Worm (Caenorhabditis elegans) whole organism, L1 larva: ENCODE measurements around the gene C24H11.5.

Experiments
- C16A3.4 ChIP-seq: fragments of 150-350 bp; optimal IDR thresholded peaks from 2 replicates; lab custom pipeline; 2014; ENCODE audit warnings: missing biosample characterization, missing genetic modification characterization
- F16B12.6 ChIP-seq: fragments of 150-350 bp; optimal IDR thresholded peaks from 2 replicates; lab custom pipeline; 2014; ENCODE audit warnings: missing biosample characterization, missing genetic modification characterization
- Y116A8C.19 ChIP-seq: sonication (generic microtip); optimal IDR thresholded peaks from 2 replicates; lab custom pipeline; 2016; ENCODE audit warnings: missing compliant biosample characterization, missing genetic modification characterization, borderline replicate concordance
- aha-1 ChIP-seq: fragments of 150-350 bp; optimal IDR thresholded peaks from 2 replicates; lab custom pipeline; 2014; ENCODE audit warnings: missing biosample characterization, missing genetic modification characterization
- alr-1 ChIP-seq: fragments of 200-800 bp; sonication (Bioruptor generic); optimal IDR thresholded peaks from 2 replicates; lab custom pipeline; 2018; ENCODE audit warnings: borderline replicate concordance, mild to moderate bottlenecking, missing genetic modification characterization, missing compliant biosample characterization
- ama-1 ChIP-seq: fragments of 150-350 bp; optimal IDR thresholded peaks from 2 replicates; lab custom pipeline; 2014
- blmp-1 ChIP-seq: fragments of 150-350 bp; optimal IDR thresholded peaks from 2 replicates; lab custom pipeline; 2014; ENCODE audit warnings: missing biosample characterization, missing genetic modification characterization
- ceh-8 ChIP-seq: fragments of 200-800 bp; sonication (Bioruptor generic); optimal IDR thresholded peaks from 2 replicates; lab custom pipeline; 2018; ENCODE audit warnings: mild to moderate bottlenecking, missing genetic modification characterization, moderate library complexity, missing compliant biosample characterization
- ceh-88 ChIP-seq: fragments of 200-800 bp; sonication (Bioruptor generic); IDR thresholded peaks from 2 replicates; pipeline ENCODE4 v1.3.6; 2022; ENCODE audit warnings: missing genetic modification characterization, missing compliant biosample characterization
- ceh-90 ChIP-seq: sonication (generic microtip); optimal IDR thresholded peaks from 2 replicates; lab custom pipeline; 2016; ENCODE audit warnings: missing genetic modification characterization, missing compliant biosample characterization
- ces-1 ChIP-seq: fragments of 150-350 bp; optimal IDR thresholded peaks from 2 replicates; lab custom pipeline; 2014; ENCODE audit warnings: missing biosample characterization, missing genetic modification reagents, missing genetic modification characterization
- dpl-1 ChIP-seq, 3 experiments: fragments of 150-350 bp in 2 of 3; sonication (generic microtip) in 1 of 3; optimal IDR thresholded peaks; 2 replicates each; lab custom pipeline; 2014 to 2017; ENCODE audit warnings: missing biosample characterization in 3 of 3, missing genetic modification characterization in 3 of 3, missing genetic modification reagents in 3 of 3
- efl-1 ChIP-seq, 4 experiments: fragments of 150-350 bp; optimal IDR thresholded peaks in 3 of 4; peaks in 1 of 4; 1 replicate in 1 of 4; 2 replicates in 3 of 4; lab custom pipeline; 2014; ENCODE audit warnings: missing biosample characterization in 2 of 4, missing genetic modification characterization in 2 of 4, missing genetic modification reagents in 2 of 4
- egl-13 ChIP-seq: sonication (generic microtip); optimal IDR thresholded peaks from 2 replicates; lab custom pipeline; 2016; ENCODE audit warnings: missing genotype, missing genetic modification reagents, missing genetic modification characterization, missing compliant biosample characterization
- elt-3 ChIP-seq, 6 experiments: fragments of 150-350 bp in 1 of 6; sonication (generic microtip); optimal IDR thresholded peaks; 2 replicates each; lab custom pipeline; 2017 to 2018; ENCODE audit warnings: missing biosample characterization in 6 of 6, missing genetic modification characterization in 6 of 6, inconsistent platforms in 1 of 6
- fkh-8 ChIP-seq: sonication (generic microtip); optimal IDR thresholded peaks from 2 replicates; lab custom pipeline; 2016; ENCODE audit warnings: mild to moderate bottlenecking, missing genetic modification characterization, missing compliant biosample characterization
- fos-1 ChIP-seq: fragments of 150-350 bp; optimal IDR thresholded peaks from 2 replicates; lab custom pipeline; 2014; ENCODE audit warnings: missing biosample characterization, missing genetic modification characterization
- grh-1 ChIP-seq: fragments of 200-800 bp; sonication (Bioruptor generic); IDR thresholded peaks from 2 replicates; pipeline ENCODE4 v1.3.6; 2022; ENCODE audit warnings: missing genetic modification reagents, missing genetic modification characterization, missing compliant biosample characterization
- hlh-17 ChIP-seq: fragments of 200-800 bp; sonication (Bioruptor generic); optimal IDR thresholded peaks from 2 replicates; lab custom pipeline; 2018; ENCODE audit warnings: missing genetic modification characterization, mild to moderate bottlenecking, missing compliant biosample characterization, moderate library complexity, borderline replicate concordance
- hlh-4 ChIP-seq: sonication (generic microtip); optimal IDR thresholded peaks from 2 replicates; lab custom pipeline; 2016; ENCODE audit warnings: mild to moderate bottlenecking, missing genetic modification characterization, missing compliant biosample characterization
- lin-14 ChIP-seq: fragments of 200-800 bp; sonication (Bioruptor generic); optimal IDR thresholded peaks from 2 replicates; lab custom pipeline; 2018; ENCODE audit warnings: mild to moderate bottlenecking, missing genetic modification characterization, moderate library complexity, missing compliant biosample characterization
- lin-15B ChIP-seq: fragments of 150-350 bp; sonication (generic microtip); optimal IDR thresholded peaks from 3 replicates; lab custom pipeline; 2014; ENCODE audit warnings: missing biosample characterization, missing genetic modification characterization
- lir-3 ChIP-seq: sonication (generic microtip); optimal IDR thresholded peaks from 2 replicates; lab custom pipeline; 2016; ENCODE audit warnings: mild to moderate bottlenecking, missing genetic modification characterization, moderate library complexity, missing compliant biosample characterization; ENCODE audit not compliant: poor library complexity
- lsy-2 ChIP-seq, 2 experiments: fragments of 150-350 bp; optimal IDR thresholded peaks; 2 replicates each; lab custom pipeline; 2014; ENCODE audit warnings: missing biosample characterization in 2 of 2, missing genetic modification characterization in 2 of 2
- mef-2 ChIP-seq: fragments of 150-350 bp; optimal IDR thresholded peaks from 2 replicates; lab custom pipeline; 2014; ENCODE audit warnings: missing biosample characterization, missing genetic modification characterization
- mep-1 ChIP-seq: fragments of 150-350 bp; optimal IDR thresholded peaks from 2 replicates; lab custom pipeline; 2014; ENCODE audit warnings: missing biosample characterization, missing genetic modification characterization
- nhr-11 ChIP-seq: fragments of 150-350 bp; optimal IDR thresholded peaks from 2 replicates; lab custom pipeline; 2014; ENCODE audit warnings: missing biosample characterization, missing genetic modification characterization
- nhr-12 ChIP-seq: sonication (generic microtip); optimal IDR thresholded peaks from 2 replicates; lab custom pipeline; 2017; ENCODE audit warnings: missing biosample characterization, missing genetic modification characterization
- nhr-20 ChIP-seq: sonication (generic microtip); optimal IDR thresholded peaks from 2 replicates; lab custom pipeline; 2016; ENCODE audit warnings: mild to moderate bottlenecking, missing genetic modification characterization, missing compliant biosample characterization
- nhr-237 ChIP-seq: fragments of 150-350 bp; optimal IDR thresholded peaks from 2 replicates; lab custom pipeline; 2014; ENCODE audit warnings: missing biosample characterization, missing genetic modification characterization
- nhr-71 ChIP-seq: sonication (generic microtip); optimal IDR thresholded peaks from 2 replicates; lab custom pipeline; 2016; ENCODE audit warnings: mild to moderate bottlenecking, missing genetic modification characterization, moderate library complexity, missing compliant biosample characterization
- nhr-84 ChIP-seq: sonication (generic microtip); optimal IDR thresholded peaks from 2 replicates; lab custom pipeline; 2017; ENCODE audit warnings: missing biosample characterization, missing genetic modification characterization
- nhr-85 ChIP-seq: sonication (generic microtip); peaks from one replicate; lab custom pipeline; 2016; ENCODE audit warnings: missing genetic modification characterization, inconsistent platforms, missing compliant biosample characterization
- nhr-90 ChIP-seq: sonication (generic microtip); optimal IDR thresholded peaks from 2 replicates; lab custom pipeline; 2016; ENCODE audit warnings: mild to moderate bottlenecking, missing genetic modification characterization, missing compliant biosample characterization; ENCODE audit not compliant: poor library complexity
- pag-3 ChIP-seq: sonication (generic microtip); optimal IDR thresholded peaks from 2 replicates; lab custom pipeline; 2017; ENCODE audit warnings: missing genetic modification characterization, mild to moderate bottlenecking, missing compliant biosample characterization, antibody characterized with exemption, borderline replicate concordance; ENCODE audit not compliant: insufficient read depth
- rnt-1 ChIP-seq: sonication (generic microtip); optimal IDR thresholded peaks from 2 replicates; lab custom pipeline; 2016; ENCODE audit warnings: mild to moderate bottlenecking, missing genetic modification characterization, moderate library complexity, missing compliant biosample characterization
- skn-1 ChIP-seq: fragments of 150-350 bp; optimal IDR thresholded peaks from 2 replicates; lab custom pipeline; 2014; ENCODE audit warnings: missing biosample characterization, missing genetic modification characterization
- snu-23 ChIP-seq: sonication (generic microtip); optimal IDR thresholded peaks from 2 replicates; lab custom pipeline; 2016; ENCODE audit warnings: missing genetic modification characterization, missing compliant biosample characterization
- sptf-1 ChIP-seq: fragments of 150-350 bp; optimal IDR thresholded peaks from 2 replicates; lab custom pipeline; 2014; ENCODE audit warnings: missing biosample characterization, missing genetic modification characterization
- sup-37 ChIP-seq: fragments of 200-800 bp; sonication (Bioruptor generic); optimal IDR thresholded peaks from 2 replicates; lab custom pipeline; 2018; ENCODE audit warnings: mild to moderate bottlenecking, missing genetic modification characterization, missing compliant biosample characterization
- tbx-2 ChIP-seq: sonication (generic microtip); optimal IDR thresholded peaks from 2 replicates; lab custom pipeline; 2016; ENCODE audit warnings: missing genetic modification characterization, missing compliant biosample characterization
- unc-30 ChIP-seq: sonication (generic microtip); optimal IDR thresholded peaks from 2 replicates; lab custom pipeline; 2017; ENCODE audit warnings: missing biosample characterization, missing genetic modification characterization
- unc-62 ChIP-seq: fragments of 150-350 bp; optimal IDR thresholded peaks from 2 replicates; lab custom pipeline; 2014; ENCODE audit warnings: missing biosample characterization, missing genetic modification reagents, missing genetic modification characterization
- unc-86 ChIP-seq: sonication (generic microtip); optimal IDR thresholded peaks from 2 replicates; lab custom pipeline; 2016; ENCODE audit warnings: missing genetic modification characterization, missing compliant biosample characterization
- xbp-1 ChIP-seq: sonication (generic microtip); optimal IDR thresholded peaks from 2 replicates; lab custom pipeline; 2016; ENCODE audit warnings: missing genetic modification characterization, missing compliant biosample characterization
- ztf-11 ChIP-seq, 2 experiments: sonication (generic microtip); optimal IDR thresholded peaks; 2 replicates each; lab custom pipeline; 2016 to 2017; ENCODE audit warnings: missing genetic modification characterization in 2 of 2, missing biosample characterization in 1 of 2, missing compliant biosample characterization in 1 of 2

C24H11.5 gene

DNA sequence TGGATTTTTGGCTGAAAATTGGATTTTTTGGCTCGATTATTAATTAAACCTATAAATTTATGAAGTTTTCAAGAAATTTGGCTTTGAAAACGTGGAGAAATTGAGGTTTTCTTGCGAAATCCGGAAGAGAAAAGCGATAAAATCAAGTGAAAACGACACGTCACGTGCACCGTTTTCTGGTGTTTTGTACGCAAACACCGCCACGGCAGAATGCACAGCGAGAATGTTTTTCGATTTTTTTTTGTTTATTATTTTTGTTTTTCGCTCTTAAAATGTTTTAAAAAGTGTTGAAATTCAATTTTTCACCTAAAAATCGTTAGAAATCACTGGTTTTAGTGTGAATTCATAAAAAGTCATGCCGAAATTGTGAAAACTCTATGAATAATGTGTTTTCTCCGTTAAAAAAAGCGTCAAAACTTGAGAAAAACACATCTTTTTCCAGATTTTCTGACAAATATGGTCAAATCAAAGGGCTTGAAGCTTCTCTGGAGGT is 5.5 kb upstream of the C24H11.5 start, which contains the start of gene immp-1 (continued):
- TF ChIP-seq grh-1 (no peak), nhr-11 (tag; lab: Kevin White, UChicago) (no peak), unc-62 (GFP tag; lab: Kevin White, UChicago) (no peak), elt-3 (tag; optimal IDR thresholded peaks at IDR 0.05; lab: Kevin White, UChicago) (peak in 2 of 6 experiments; percentile 25 to 29), tbx-2 (tag; lab: Kevin White, UChicago) (peak; percentile 19), nhr-20 (tag; lab: Kevin White, UChicago) (no peak), lsy-2 (tag; optimal IDR thresholded peaks at IDR 0.05; lab: Kevin White, UChicago) (peak; percentile 63 to 67), ama-1 (lab: Kevin White, UChicago) (no peak), Y116A8C.19 (tag; lab: Kevin White, UChicago) (no peak), aha-1 (tag; lab: Kevin White, UChicago) (no peak), nhr-12 (no peak), egl-13 (tag; lab: Kevin White, UChicago) (no peak), sptf-1 (tag; lab: Kevin White, UChicago) (no peak), snu-23 (peak; percentile 66), pag-3 (no peak), blmp-1 (peak; percentile 98), xbp-1 (peak; percentile 75), unc-30 (tag; lab: Kevin White, UChicago) (no peak), lir-3 (tag; lab: Kevin White, UChicago) (no peak), fos-1 (tag; lab: Kevin White, UChicago) (no peak), nhr-85 (tag; lab: Kevin White, UChicago) (no peak), mep-1 (tag; lab: Kevin White, UChicago) (peak; percentile 79), ceh-90 (tag; lab: Kevin White, UChicago) (no peak), ceh-88 (0 out of 2 replicates have a peak, but pooled peaks have one; percentile 21), F16B12.6 (tag; lab: Kevin White, UChicago) (peak; percentile 96), fkh-8 (tag; lab: Kevin White, UChicago) (no peak), nhr-90 (no peak), mef-2 (tag; lab: Kevin White, UChicago) (no peak), sup-37 (GFP tag; lab: Kevin White, UChicago) (no peak), nhr-71 (tag; lab: Kevin White, UChicago) (no peak), lin-15B (no peak), ces-1 (GFP tag; lab: Kevin White, UChicago) (no peak), ceh-8 (GFP tag; lab: Kevin White, UChicago) (no peak), hlh-4 (tag; lab: Kevin White, UChicago) (no peak), lin-14 (GFP tag; lab: Kevin White, UChicago) (no peak), efl-1 (optimal IDR thresholded peaks at IDR 0.05; lab: Kevin White, UChicago) (peak; percentile 57 to 70), efl-1 (GFP tag; optimal IDR thresholded peaks at IDR 0.05 in 1 of 2; lab: Kevin White, UChicago) (peak; percentile 68 to 94), unc-86 (no peak), dpl-1 (GFP tag; optimal IDR thresholded peaks at IDR 0.05; lab: Kevin White, UChicago) (peak; percentile 55 to 72 (median 69)), nhr-84 (tag; lab: Kevin White, UChicago) (no peak), ztf-11 (tag; optimal IDR thresholded peaks at IDR 0.05; lab: Kevin White, UChicago) (no peak), skn-1 (no peak), alr-1 (no peak), rnt-1 (no peak), nhr-237 (no peak), C16A3.4 (tag; lab: Kevin White, UChicago) (peak; percentile 14), hlh-17 (GFP tag; lab: Kevin White, UChicago) (no peak)
